Fruit fly (Drosophila melanogaster): ENCODE data around the gene CG5160.

- no peak for TF ChIP-seq CTCF (optimal IDR thresholded peaks at IDR 0.05)
- TF ChIP-seq CG8478 (optimal IDR thresholded peaks at IDR 0.05) = no peak
Measured at dm6 chr2L:7410609-7411008, 12.1 kb upstream of the CG5160 start, which contains the start of gene CG15818.
